Worm (Caenorhabditis elegans) whole organism, young adult: ENCODE measurements around the gene C36E6.8.

Experiments
- F33H1.4 ChIP-seq: fragments of 200-800 bp; sonication (Bioruptor generic); IDR thresholded peaks from 2 replicates; pipeline ENCODE4 v1.3.6; 2022; ENCODE audit warnings: missing genetic modification reagents, missing genetic modification characterization, missing compliant biosample characterization
- F39B2.1 ChIP-seq: fragments of 200-800 bp; sonication (Bioruptor generic); IDR thresholded peaks from 2 replicates; pipeline ENCODE4 v1.3.6; 2022; ENCODE audit warnings: missing genetic modification reagents, missing genetic modification characterization, missing compliant biosample characterization
- F57A8.1 ChIP-seq: fragments of 200-800 bp; sonication (Bioruptor generic); optimal IDR thresholded peaks from 2 replicates; lab custom pipeline; 2018; ENCODE audit warnings: mild to moderate bottlenecking, missing genetic modification characterization, moderate library complexity, missing compliant biosample characterization
- F57C9.4 ChIP-seq: sonication (generic microtip); optimal IDR thresholded peaks from 2 replicates; lab custom pipeline; 2017; ENCODE audit warnings: mild to moderate bottlenecking, missing genetic modification characterization, missing compliant biosample characterization
- T07F8.4 ChIP-seq: sonication (generic microtip); optimal IDR thresholded peaks from 2 replicates; lab custom pipeline; 2016; ENCODE audit warnings: mild to moderate bottlenecking, missing genetic modification characterization, moderate library complexity, missing compliant biosample characterization
- Y56A3A.18 ChIP-seq: fragments of 200-800 bp; sonication (Bioruptor generic); IDR thresholded peaks from 2 replicates; pipeline ENCODE4 v1.3.6; 2022; ENCODE audit warnings: missing genetic modification reagents, missing genetic modification characterization, missing compliant biosample characterization
- Y67H2A.10 ChIP-seq: fragments of 200-800 bp; sonication (Bioruptor generic); conservative IDR thresholded peaks from 2 replicates; pipeline ENCODE4 v1.3.6; 2022; ENCODE audit warnings: missing genetic modification reagents, missing genetic modification characterization, missing compliant biosample characterization
- Y95B8A.8 ChIP-seq: fragments of 200-800 bp; sonication (Bioruptor generic); IDR thresholded peaks from 2 replicates; pipeline ENCODE4 v1.3.6; 2022; ENCODE audit warnings: missing genetic modification reagents, missing genetic modification characterization, missing compliant biosample characterization
- aptf-2 ChIP-seq: fragments of 200-800 bp; sonication (Bioruptor generic); conservative IDR thresholded peaks from 2 replicates; pipeline ENCODE4 v1.3.6; 2022; ENCODE audit warnings: missing genetic modification reagents, missing genetic modification characterization, missing compliant biosample characterization
- aptf-3 ChIP-seq: fragments of 200-800 bp; sonication (Bioruptor generic); IDR thresholded peaks from 2 replicates; pipeline ENCODE4 v1.3.6; 2022; ENCODE audit warnings: missing genetic modification characterization, missing compliant biosample characterization
- bed-1 ChIP-seq: fragments of 200-800 bp; sonication (Bioruptor generic); IDR thresholded peaks from 2 replicates; pipeline ENCODE4 v1.3.6; 2022; ENCODE audit warnings: missing genetic modification reagents, missing genetic modification characterization, missing compliant biosample characterization
- cebp-2 ChIP-seq: fragments of 200-800 bp; sonication (Bioruptor generic); IDR thresholded peaks from 2 replicates; pipeline ENCODE4 v1.3.6; 2022; ENCODE audit warnings: missing genetic modification characterization, missing compliant biosample characterization
- ceh-91 ChIP-seq: fragments of 200-800 bp; sonication (Bioruptor generic); IDR thresholded peaks from 2 replicates; pipeline ENCODE4 v1.3.6; 2022; ENCODE audit warnings: missing genetic modification reagents, missing genetic modification characterization, missing compliant biosample characterization
- chd-7 ChIP-seq: sonication (generic microtip); optimal IDR thresholded peaks from 2 replicates; lab custom pipeline; 2016; ENCODE audit warnings: mild to moderate bottlenecking, missing genetic modification characterization, moderate library complexity, missing compliant biosample characterization
- egl-18 ChIP-seq: fragments of 200-800 bp; sonication (Bioruptor generic); IDR thresholded peaks from 2 replicates; pipeline ENCODE4 v1.3.6; 2022; ENCODE audit warnings: missing genetic modification reagents, missing genetic modification characterization, missing compliant biosample characterization
- egl-44 ChIP-seq: fragments of 200-800 bp; sonication (Bioruptor generic); IDR thresholded peaks from 2 replicates; pipeline ENCODE4 v1.3.6; 2022; ENCODE audit warnings: missing genetic modification reagents, missing genetic modification characterization, missing compliant biosample characterization
- ekl-4 ChIP-seq: fragments of 200-800 bp; sonication (Bioruptor generic); IDR thresholded peaks from 2 replicates; pipeline ENCODE4 v1.3.6; 2022; ENCODE audit warnings: missing genetic modification reagents, missing genetic modification characterization, missing compliant biosample characterization
- hlh-26 ChIP-seq: fragments of 200-800 bp; sonication (Bioruptor generic); conservative IDR thresholded peaks from 2 replicates; pipeline ENCODE4 v1.3.6; 2022; ENCODE audit warnings: missing genetic modification reagents, missing genetic modification characterization, missing compliant biosample characterization
- hmg-1.2 ChIP-seq: fragments of 200-800 bp; sonication (Bioruptor generic); IDR thresholded peaks from 2 replicates; pipeline ENCODE4 v1.3.6; 2022; ENCODE audit warnings: missing genetic modification reagents, missing genetic modification characterization, missing compliant biosample characterization
- let-607 ChIP-seq, 2 experiments: fragments of 200-800 bp in 1 of 2; sonication (Bioruptor generic) in 1 of 2; sonication (generic microtip) in 1 of 2; optimal IDR thresholded peaks; 2 replicates each; lab custom pipeline; 2016 to 2018; ENCODE audit warnings: mild to moderate bottlenecking in 2 of 2, missing compliant biosample characterization in 2 of 2, missing genetic modification characterization in 2 of 2, moderate library complexity in 2 of 2, missing genotype in 1 of 2
- lin-26 ChIP-seq: fragments of 200-800 bp; sonication (Bioruptor generic); IDR thresholded peaks from 2 replicates; pipeline ENCODE4 v1.3.6; 2022; ENCODE audit warnings: missing genetic modification reagents, missing genetic modification characterization, missing compliant biosample characterization
- lsl-1 ChIP-seq: fragments of 200-800 bp; sonication (Bioruptor generic); optimal IDR thresholded peaks from 2 replicates; lab custom pipeline; 2018; ENCODE audit warnings: mild to moderate bottlenecking, missing genetic modification characterization, moderate library complexity, missing compliant biosample characterization
- madf-3 ChIP-seq: fragments of 200-800 bp; sonication (Bioruptor generic); IDR thresholded peaks from 2 replicates; pipeline ENCODE4 v1.3.6; 2022; ENCODE audit warnings: missing genetic modification reagents, missing genetic modification characterization, missing compliant biosample characterization
- mes-4 ChIP-seq: sonication (generic microtip); optimal IDR thresholded peaks from 2 replicates; lab custom pipeline; 2016; ENCODE audit warnings: missing genotype, missing genetic modification characterization, missing compliant biosample characterization
- mxl-1 ChIP-seq: sonication (generic microtip); optimal IDR thresholded peaks from 2 replicates; lab custom pipeline; 2016; ENCODE audit warnings: missing genetic modification characterization, missing compliant biosample characterization
- nhr-179 ChIP-seq: sonication (generic microtip); optimal IDR thresholded peaks from 2 replicates; lab custom pipeline; 2016; ENCODE audit warnings: mild to moderate bottlenecking, missing genetic modification characterization, missing compliant biosample characterization
- nhr-27 ChIP-seq: fragments of 200-800 bp; sonication (Bioruptor generic); optimal IDR thresholded peaks from 2 replicates; lab custom pipeline; 2018; ENCODE audit warnings: mild to moderate bottlenecking, missing genetic modification characterization, moderate library complexity, missing compliant biosample characterization
- pbrm-1 ChIP-seq: fragments of 200-800 bp; sonication (Bioruptor generic); IDR thresholded peaks from 2 replicates; pipeline ENCODE4 v1.3.6; 2022; ENCODE audit warnings: missing genetic modification reagents, missing genetic modification characterization, missing compliant biosample characterization
- pha-4 ChIP-seq: fragments of 150-350 bp; sonication (generic microtip); optimal IDR thresholded peaks from 2 replicates; lab custom pipeline; 2014; ENCODE audit warnings: missing biosample characterization, missing genetic modification reagents, missing genetic modification characterization
- rpc-1 ChIP-seq, 2 experiments: fragments of 150-350 bp in 1 of 2; sonication (generic microtip) in 1 of 2; optimal IDR thresholded peaks; 2 replicates each; lab custom pipeline; 2014 to 2018; ENCODE audit warnings: missing biosample characterization in 1 of 2, missing genetic modification characterization in 1 of 2, missing genetic modification reagents in 1 of 2, missing genotype in 1 of 2
- sdz-38 ChIP-seq: sonication (generic microtip); optimal IDR thresholded peaks from 2 replicates; lab custom pipeline; 2016; ENCODE audit warnings: missing genotype, missing genetic modification characterization, missing compliant biosample characterization
- somi-1 ChIP-seq: fragments of 200-800 bp; sonication (Bioruptor generic); optimal IDR thresholded peaks from 2 replicates; lab custom pipeline; 2018; ENCODE audit warnings: mild to moderate bottlenecking, missing genetic modification characterization, missing compliant biosample characterization
- unc-130 ChIP-seq: sonication (generic microtip); optimal IDR thresholded peaks from 2 replicates; lab custom pipeline; 2016; ENCODE audit warnings: missing genetic modification reagents, missing genetic modification characterization, missing compliant biosample characterization
- unc-62 ChIP-seq: fragments of 150-350 bp; optimal IDR thresholded peaks from 2 replicates; lab custom pipeline; 2014; ENCODE audit warnings: missing biosample characterization, missing genetic modification reagents, missing genetic modification characterization
- xnd-1 ChIP-seq: sonication (generic microtip); optimal IDR thresholded peaks from 2 replicates; lab custom pipeline; 2016; ENCODE audit warnings: missing genotype, missing genetic modification reagents, missing genetic modification characterization, missing compliant biosample characterization
- ztf-22 ChIP-seq: fragments of 200-800 bp; sonication (Bioruptor generic); optimal IDR thresholded peaks from 2 replicates; lab custom pipeline; 2018; ENCODE audit warnings: mild to moderate bottlenecking, missing genetic modification characterization, moderate library complexity, missing compliant biosample characterization
- ztf-26 ChIP-seq: sonication (generic microtip); optimal IDR thresholded peaks from 2 replicates; lab custom pipeline; 2017; ENCODE audit warnings: missing genetic modification characterization, missing compliant biosample characterization
- ztf-28 ChIP-seq: fragments of 200-800 bp; sonication (Bioruptor generic); IDR thresholded peaks from 2 replicates; pipeline ENCODE4 v1.3.6; 2022; ENCODE audit warnings: missing genetic modification reagents, missing genetic modification characterization, missing compliant biosample characterization
- ztf-6 ChIP-seq: fragments of 200-800 bp; sonication (Bioruptor generic); IDR thresholded peaks from 2 replicates; pipeline ENCODE4 v1.3.6; 2022; ENCODE audit warnings: missing genetic modification reagents, missing genetic modification characterization, missing compliant biosample characterization

C36E6.8 gene

DNA sequence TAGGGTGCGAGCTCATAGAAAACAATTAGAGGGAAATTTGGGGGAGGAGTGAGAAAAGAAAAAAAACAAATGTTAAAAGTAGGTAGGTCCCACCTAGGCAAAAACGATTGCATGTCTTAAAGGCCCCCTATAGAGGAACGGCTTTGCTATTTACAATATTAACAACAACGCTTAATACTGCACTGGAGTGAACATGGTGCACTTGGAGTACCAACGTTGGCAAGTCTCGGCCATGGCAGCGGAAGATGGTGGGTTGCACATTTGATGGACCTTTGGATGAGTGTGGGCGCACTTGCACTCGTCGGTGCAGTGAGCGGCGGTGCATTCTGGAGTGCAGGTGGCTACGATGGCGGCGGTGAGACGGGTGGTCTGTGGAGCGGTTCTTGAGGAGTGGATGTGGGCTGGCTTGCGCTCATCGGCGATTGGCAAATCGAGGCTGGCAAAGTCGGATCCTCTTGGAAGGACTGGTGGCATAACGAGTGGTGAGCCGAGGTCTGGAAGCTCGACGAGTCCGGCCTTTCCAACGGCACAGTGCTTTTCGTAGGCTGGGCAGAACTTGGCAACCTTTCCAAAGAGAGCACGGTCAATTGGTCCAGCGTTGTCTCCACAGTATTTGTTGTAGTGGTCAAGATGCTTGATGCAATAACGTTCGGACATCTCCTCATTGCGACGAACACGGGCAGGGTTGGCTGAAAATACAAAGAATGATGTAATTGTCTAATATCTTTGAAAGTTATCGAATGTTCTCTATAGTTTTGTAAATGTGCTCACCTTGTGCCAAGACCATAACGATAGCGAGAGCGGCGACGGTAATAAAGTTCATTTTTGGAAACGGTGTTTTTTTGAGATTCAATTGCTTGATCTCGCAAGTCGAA is 17.7 kb upstream of the C36E6.8 start (continued):
- TF ChIP-seq F57A8.1 (GFP tag; lab: Kevin White, UChicago) = no peak
- TF ChIP-seq xnd-1 (tag; lab: Kevin White, UChicago) = no peak
- TF ChIP-seq nhr-179 (tag; lab: Kevin White, UChicago) = no peak
- no peak for TF ChIP-seq Y56A3A.18 (GFP tag; lab: Robert Waterston, UW)
- no peak for TF ChIP-seq madf-3 (GFP tag; lab: Robert Waterston, UW)
- no peak for TF ChIP-seq egl-44 (GFP tag; lab: Robert Waterston, UW)
- no peak for TF ChIP-seq ceh-91 (GFP tag; lab: Robert Waterston, UW)
- no peak for TF ChIP-seq mxl-1 (tag; lab: Kevin White, UChicago)
- no peak for TF ChIP-seq lsl-1 (GFP tag; lab: Kevin White, UChicago)
- no peak for TF ChIP-seq pbrm-1 (GFP tag; lab: Robert Waterston, UW)
- no peak for TF ChIP-seq hmg-1.2
- no peak for TF ChIP-seq ztf-6 (GFP tag; lab: Robert Waterston, UW)
- no peak for TF ChIP-seq sdz-38 (tag; lab: Kevin White, UChicago)
- no peak for TF ChIP-seq chd-7 (tag; lab: Kevin White, UChicago)
- TF ChIP-seq let-607 (tag; optimal IDR thresholded peaks at IDR 0.05; lab: Kevin White, UChicago) = no peak
- TF ChIP-seq bed-1 (GFP tag; lab: Robert Waterston, UW) = no peak
- TF ChIP-seq hlh-26 (GFP tag; lab: Robert Waterston, UW) = no peak
- TF ChIP-seq unc-130 (GFP tag; lab: Kevin White, UChicago) = no peak
- TF ChIP-seq pha-4 = no peak
- TF ChIP-seq nhr-27 (tag; lab: Kevin White, UChicago) = peak; percentile 36
- no peak for TF ChIP-seq somi-1 (GFP tag; lab: Kevin White, UChicago)
- no peak for TF ChIP-seq F57C9.4 (tag; lab: Kevin White, UChicago)
- TF ChIP-seq ztf-26 (tag; lab: Kevin White, UChicago) = peak; percentile 78
- no peak for TF ChIP-seq T07F8.4

DNA sequence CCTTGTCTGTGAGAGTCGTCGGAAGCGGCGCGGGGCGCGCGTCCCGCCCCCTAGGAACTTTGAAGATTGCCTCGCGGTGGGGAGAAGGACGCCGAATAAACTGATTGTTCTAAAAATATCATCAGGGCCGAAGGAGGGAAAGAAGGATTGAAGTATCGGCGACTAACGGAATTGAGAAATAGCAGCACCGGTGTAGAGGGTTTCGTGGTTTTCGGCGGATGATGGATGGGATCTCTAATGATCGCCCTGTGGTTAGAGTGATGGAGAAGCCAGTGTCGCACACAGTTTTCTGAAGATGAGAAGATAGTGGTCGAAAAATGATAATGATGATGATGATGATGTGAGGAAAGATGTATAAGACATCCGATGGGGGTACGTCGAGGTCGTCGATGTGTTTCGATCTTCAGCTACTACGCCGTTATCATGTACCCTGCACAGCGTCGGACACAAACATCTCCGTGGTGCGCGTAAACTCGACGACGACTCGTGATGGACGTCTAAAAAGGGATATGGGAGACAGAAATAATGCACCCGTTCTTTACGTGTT is 16.9 kb upstream of the C36E6.8 start, which contains the start of gene osm-11:
TSS of gene osm-11 (minus strand) at position 51 of the 547 bp plus-strand sequence.
- TF ChIP-seq madf-3 (GFP tag; lab: Robert Waterston, UW) = no peak
- no peak for TF ChIP-seq mes-4 (tag; lab: Kevin White, UChicago)
- no peak for TF ChIP-seq Y95B8A.8 (GFP tag; lab: Robert Waterston, UW)
- no peak for TF ChIP-seq Y67H2A.10
- no peak for TF ChIP-seq lin-26
- TF ChIP-seq rpc-1 (optimal IDR thresholded peaks at IDR 0.05; lab: Kevin White, UChicago) = no peak
- TF ChIP-seq rpc-1 (tag; optimal IDR thresholded peaks at IDR 0.05; lab: Kevin White, UChicago) = no peak
- no peak for TF ChIP-seq ztf-22 (GFP tag; lab: Kevin White, UChicago)
- no peak for TF ChIP-seq xnd-1 (tag; lab: Kevin White, UChicago)
- no peak for TF ChIP-seq egl-18
- no peak for TF ChIP-seq nhr-27 (tag; lab: Kevin White, UChicago)
- TF ChIP-seq F39B2.1 (GFP tag; lab: Robert Waterston, UW) = no peak
- no peak for TF ChIP-seq cebp-2 (GFP tag; lab: Robert Waterston, UW)
- no peak for TF ChIP-seq aptf-2 (GFP tag; lab: Robert Waterston, UW)
- no peak for TF ChIP-seq unc-62 (GFP tag; lab: Kevin White, UChicago)
- TF ChIP-seq aptf-3 = no peak
- TF ChIP-seq ztf-28 (GFP tag; lab: Robert Waterston, UW) = no peak
- no peak for TF ChIP-seq F33H1.4 (GFP tag; lab: Robert Waterston, UW)
- no peak for TF ChIP-seq ekl-4 (GFP tag; lab: Robert Waterston, UW)
- TF ChIP-seq, all 124 proteins: peak for 0
